Fruit fly (Drosophila melanogaster) whole organism, wandering third instar larva: ENCODE data around the gene Cyp12c1.

Experiments used
- Abd-B ChIP-seq: fragments of >200 bp; optimal IDR thresholded peaks from 2 replicates; lab custom pipeline; 2017; ENCODE audit warnings: missing biosample characterization, missing genetic modification characterization
- CG32264 ChIP-seq: fragments of 200-800 bp; sonication (Bioruptor generic); optimal IDR thresholded peaks from 2 replicates; lab custom pipeline; 2016; ENCODE audit warnings: missing biosample characterization, missing genetic modification characterization
- CG9705 ChIP-seq: fragments of 200-800 bp; sonication (Bioruptor generic); optimal IDR thresholded peaks from 2 replicates; lab custom pipeline; 2018; ENCODE audit warnings: missing biosample characterization, mild to moderate bottlenecking, missing genetic modification characterization
- CrebA ChIP-seq: fragments of 200-800 bp; sonication (Bioruptor generic); optimal IDR thresholded peaks from 2 replicates; lab custom pipeline; 2016; ENCODE audit warnings: missing biosample characterization, mild to moderate bottlenecking, missing genetic modification characterization, borderline replicate concordance
- Dfd ChIP-seq: fragments of >200 bp; optimal IDR thresholded peaks from 2 replicates; lab custom pipeline; 2017; ENCODE audit warnings: missing biosample characterization, missing genetic modification characterization
- GATAd ChIP-seq: sonication (Bioruptor generic); optimal IDR thresholded peaks from 2 replicates; lab custom pipeline; 2016; ENCODE audit warnings: missing biosample characterization, missing genetic modification characterization
- HLH106 ChIP-seq: fragments of 200-800 bp; optimal IDR thresholded peaks from 3 replicates; lab custom pipeline; 2019; ENCODE audit warnings: missing biosample characterization, mild to moderate bottlenecking, missing genetic modification characterization, moderate library complexity
- Hnf4 ChIP-seq: fragments of 200-800 bp; sonication (Bioruptor generic); optimal IDR thresholded peaks from 2 replicates; lab custom pipeline; 2016; ENCODE audit warnings: missing biosample characterization, mild to moderate bottlenecking, missing genetic modification characterization
- Hr78 ChIP-seq: fragments of >200 bp; optimal IDR thresholded peaks from 2 replicates; lab custom pipeline; 2017; ENCODE audit warnings: missing biosample characterization, missing genetic modification characterization
- Hr83 ChIP-seq: fragments of 200-300 bp; sonication (Bioruptor generic); optimal IDR thresholded peaks from 2 replicates; lab custom pipeline; 2016; ENCODE audit warnings: missing biosample characterization, mild to moderate bottlenecking, missing genetic modification characterization, moderate library complexity; ENCODE audit not compliant: poor library complexity, severe bottlenecking
- Jra ChIP-seq: sonication (Bioruptor generic); optimal IDR thresholded peaks from 2 replicates; lab custom pipeline; 2016; ENCODE audit warnings: missing biosample characterization, missing genetic modification characterization
- Mio ChIP-seq: sonication (Bioruptor generic); optimal IDR thresholded peaks from 2 replicates; lab custom pipeline; 2016; ENCODE audit warnings: missing biosample characterization, missing genetic modification characterization
- Myc ChIP-seq: fragments of >200 bp; optimal IDR thresholded peaks from 2 replicates; lab custom pipeline; 2017
- OdsH ChIP-seq: fragments of 200-800 bp; sonication (Bioruptor generic); optimal IDR thresholded peaks from 2 replicates; lab custom pipeline; 2016; ENCODE audit warnings: missing biosample characterization, mild to moderate bottlenecking, missing genetic modification characterization
- Rel ChIP-seq, 2 experiments: fragments of 200-800 bp; sonication (Bioruptor generic) in 1 of 2; optimal IDR thresholded peaks; 2 replicates in 1 of 2; 3 replicates in 1 of 2; lab custom pipeline; 2016 to 2019; ENCODE audit warnings: mild to moderate bottlenecking in 2 of 2, missing biosample characterization in 2 of 2, missing genetic modification characterization in 2 of 2, moderate library complexity in 1 of 2
- br ChIP-seq: fragments of 200-800 bp; sonication (Bioruptor generic); optimal IDR thresholded peaks from 2 replicates; lab custom pipeline; 2016; ENCODE audit warnings: missing biosample characterization, missing genetic modification characterization
- brk ChIP-seq: fragments of 200-800 bp; sonication (Bioruptor generic); optimal IDR thresholded peaks from 2 replicates; lab custom pipeline; 2016; ENCODE audit warnings: missing biosample characterization, mild to moderate bottlenecking, missing genetic modification characterization
- dl ChIP-seq, 2 experiments: fragments of 175-275, 200-275 bp in 1 of 2; fragments of 200-275 bp in 1 of 2; sonication (Bioruptor generic); optimal IDR thresholded peaks; lab custom pipeline; 2018; ENCODE audit warnings: mild to moderate bottlenecking in 2 of 2, missing biosample characterization in 2 of 2, missing genetic modification characterization in 2 of 2, moderate library complexity in 2 of 2; ENCODE audit not compliant: partially characterized antibody in 2 of 2, insufficient read depth in 1 of 2
- dmrt93B ChIP-seq: fragments of 200-800 bp; sonication (Bioruptor generic); optimal IDR thresholded peaks from 2 replicates; lab custom pipeline; 2018; ENCODE audit warnings: missing biosample characterization, mild to moderate bottlenecking, missing genetic modification characterization
- dsf ChIP-seq: sonication (Bioruptor generic); optimal IDR thresholded peaks from 2 replicates; lab custom pipeline; 2016; ENCODE audit warnings: missing biosample characterization, missing genetic modification characterization, borderline replicate concordance
- ey ChIP-seq: fragments of 200-800 bp; sonication (Bioruptor generic); optimal IDR thresholded peaks from 2 replicates; lab custom pipeline; 2016; ENCODE audit warnings: missing biosample characterization, missing genetic modification characterization
- foxo ChIP-seq, 2 experiments: fragments of 200-800 bp; sonication (Bioruptor generic); optimal IDR thresholded peaks; 2 replicates in 1 of 2; 3 replicates in 1 of 2; lab custom pipeline; 2016 to 2017; ENCODE audit warnings: missing biosample characterization in 2 of 2, missing genetic modification characterization in 2 of 2
- fru ChIP-seq: fragments of 200-800 bp; sonication (Bioruptor generic); optimal IDR thresholded peaks from 3 replicates; lab custom pipeline; 2016; ENCODE audit warnings: missing biosample characterization, mild to moderate bottlenecking, missing genetic modification characterization
- h ChIP-seq: fragments of 200-800 bp; sonication (Bioruptor generic); optimal IDR thresholded peaks from 3 replicates; lab custom pipeline; 2016; ENCODE audit warnings: missing biosample characterization, mild to moderate bottlenecking, missing genetic modification characterization
- jim ChIP-seq: fragments of 175-275, 200-325 bp; sonication (Bioruptor generic); optimal IDR thresholded peaks from 2 replicates; lab custom pipeline; 2016; ENCODE audit warnings: missing biosample characterization, mild to moderate bottlenecking, missing genetic modification characterization
- lola ChIP-seq: fragments of >200 bp; optimal IDR thresholded peaks from 2 replicates; lab custom pipeline; 2017; ENCODE audit warnings: missing biosample characterization, missing genetic modification characterization
- psq ChIP-seq: fragments of 200-800 bp; sonication (Bioruptor generic); optimal IDR thresholded peaks from 3 replicates; lab custom pipeline; 2017; ENCODE audit warnings: missing biosample characterization, mild to moderate bottlenecking, missing genetic modification characterization, moderate library complexity
- sage ChIP-seq: fragments of 200-800 bp; sonication (Bioruptor generic); optimal IDR thresholded peaks from 2 replicates; lab custom pipeline; 2016; ENCODE audit warnings: missing biosample characterization, mild to moderate bottlenecking, missing genetic modification characterization
- sv ChIP-seq: fragments of 200-800 bp; sonication (Bioruptor generic); optimal IDR thresholded peaks from 3 replicates; lab custom pipeline; 2016; ENCODE audit warnings: missing biosample characterization, missing genetic modification characterization
- tai ChIP-seq: sonication (Bioruptor generic); optimal IDR thresholded peaks from 2 replicates; lab custom pipeline; 2016; ENCODE audit warnings: missing biosample characterization, missing genetic modification characterization
- usp ChIP-seq: fragments of >200 bp; optimal IDR thresholded peaks from 2 replicates; lab custom pipeline; 2017; ENCODE audit warnings: missing biosample characterization, missing genetic modification characterization

Cyp12c1 gene

DNA sequence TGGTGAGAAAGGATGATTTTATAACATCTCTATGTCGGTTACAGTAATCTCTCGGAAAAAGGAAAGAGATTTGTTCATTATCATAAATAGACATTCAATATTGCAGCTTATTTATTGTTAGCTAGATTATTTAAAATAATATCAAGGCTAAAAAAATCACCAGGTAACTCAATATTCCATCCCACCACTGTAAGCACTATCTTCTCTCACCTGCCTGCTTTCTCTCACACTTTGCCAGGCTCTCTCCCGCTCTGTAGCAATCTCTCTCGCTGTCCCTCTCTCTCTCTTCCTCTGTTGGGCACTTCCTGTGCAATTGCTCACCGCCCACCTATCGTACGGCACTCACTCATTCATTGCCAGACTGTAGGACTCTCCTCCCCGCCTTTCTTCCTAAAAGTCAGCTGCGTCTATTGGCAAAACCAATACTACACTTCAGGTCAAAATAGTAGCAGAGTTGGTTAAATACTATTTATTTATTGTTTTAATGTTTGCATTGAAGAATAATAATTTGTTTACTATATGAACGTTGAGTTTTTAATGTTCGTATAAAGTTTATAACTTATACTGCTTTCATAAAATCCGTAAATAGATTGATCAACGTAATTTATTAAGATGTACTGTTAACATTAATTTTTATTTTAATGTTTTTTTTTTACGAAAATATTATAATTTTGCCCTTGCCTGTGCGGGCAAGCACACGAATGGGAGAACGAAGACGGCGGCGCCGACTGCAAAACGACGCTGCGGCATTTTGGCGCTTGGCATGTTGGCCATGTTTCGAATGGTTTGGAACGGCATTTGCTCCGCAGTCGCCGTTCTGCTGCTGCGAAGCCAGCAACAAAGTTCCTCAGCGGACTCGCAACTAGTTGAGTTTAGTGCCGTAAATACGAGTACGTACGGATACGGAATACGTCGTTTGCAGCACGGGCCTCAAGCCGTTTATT, 45.3 kb downstream of the Cyp12c1 start (continued):
- TF ChIP-seq tai (GFP tag; lab: Kevin White, UChicago) (peak; percentile 86), foxo (GFP tag; optimal IDR thresholded peaks at IDR 0.05; lab: Kevin White, UChicago) (peak; percentile 13 to 87), usp (GFP tag; lab: Kevin White, UChicago) (no peak), dsf (GFP tag; lab: Kevin White, UChicago) (peak; percentile 56), HLH106 (tag; lab: Kevin White, UChicago) (peak; percentile 88), fru (GFP tag; lab: Kevin White, UChicago) (peak; percentile 87), ey (GFP tag; lab: Kevin White, UChicago) (peak; percentile 95)
- TF ChIP-seq, all 38 proteins: peak for 30

DNA sequence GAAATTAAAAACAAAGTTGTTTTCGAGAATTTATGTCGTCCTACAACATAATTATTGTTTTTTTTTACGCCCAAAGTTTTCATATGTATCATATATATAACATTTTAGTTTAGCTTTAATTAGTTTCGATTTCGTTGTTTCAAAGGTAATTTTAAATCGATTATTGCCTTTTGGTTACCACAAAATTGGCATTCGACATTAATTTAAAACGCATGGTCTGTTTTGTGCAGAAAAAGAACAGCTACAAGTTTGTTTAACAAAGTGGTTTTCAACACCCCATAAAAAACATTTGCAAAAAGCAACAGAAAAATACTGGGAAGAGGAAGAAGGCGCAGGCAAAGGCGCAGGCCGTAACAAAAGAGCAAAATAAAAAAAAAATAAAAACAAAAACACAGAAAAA, 47.6 kb downstream of the Cyp12c1 start:
- no peak for TF ChIP-seq Hr78 (GFP tag; lab: Kevin White, UChicago)
- TF ChIP-seq, all 38 proteins: peak for 0

DNA sequence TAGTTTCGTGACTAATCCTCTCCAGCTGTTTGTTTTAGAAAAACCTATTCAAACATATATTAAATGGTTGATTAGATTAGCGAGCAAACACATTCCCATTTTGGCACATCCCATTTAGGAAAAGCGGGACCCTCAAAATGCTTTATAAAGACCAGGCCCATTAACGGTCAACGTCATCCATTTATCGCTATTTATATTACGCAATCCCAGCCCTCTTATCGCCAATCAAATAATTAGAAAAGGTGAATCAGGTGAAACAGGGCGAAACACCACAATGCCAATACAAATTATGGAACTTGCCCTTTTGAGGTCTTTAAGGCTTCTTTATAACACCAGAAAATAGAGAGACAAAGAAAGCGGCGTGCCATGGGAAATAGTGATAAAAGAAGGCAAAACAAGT, 48.1 kb downstream of the Cyp12c1 start:
- TF ChIP-seq Myc (lab: Kevin White, UChicago) (no peak), GATAd (GFP tag; lab: Kevin White, UChicago) (no peak), Hr78 (GFP tag; lab: Kevin White, UChicago) (no peak), lola (GFP tag; lab: Kevin White, UChicago) (no peak), CG9705 (GFP tag; lab: Kevin White, UChicago) (no peak), psq (GFP tag; lab: Kevin White, UChicago) (no peak), CG32264 (no peak), jim (GFP tag; lab: Kevin White, UChicago) (no peak), sv (no peak), HLH106 (tag; lab: Kevin White, UChicago) (no peak), br (GFP tag; lab: Kevin White, UChicago) (no peak), CrebA (no peak), Hr83 (GFP tag; lab: Kevin White, UChicago) (no peak), Mio (GFP tag; lab: Kevin White, UChicago) (no peak), h (no peak), brk (GFP tag; lab: Kevin White, UChicago) (no peak)
- TF ChIP-seq, all 38 proteins: peak for 0

DNA sequence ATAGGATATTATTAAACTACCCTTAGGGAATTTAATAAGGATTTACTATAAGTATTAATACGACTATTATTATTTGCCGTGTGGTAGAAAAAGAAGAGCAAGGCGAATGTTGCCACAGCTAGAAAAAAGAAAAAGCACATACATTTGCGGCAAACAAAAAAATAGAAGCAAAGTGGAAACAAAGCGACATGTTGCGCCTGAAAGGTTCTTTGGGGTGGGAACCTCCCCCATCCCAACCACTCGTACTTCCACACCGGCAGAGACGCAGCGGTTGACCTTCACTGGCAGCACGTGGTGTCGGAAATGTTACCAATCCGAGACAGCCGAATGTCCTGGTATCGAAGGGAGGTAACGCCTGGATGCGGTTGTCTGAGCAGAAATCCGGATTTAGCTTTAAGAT, 48.8 kb downstream of the Cyp12c1 start:
- TF ChIP-seq OdsH (GFP tag; lab: Kevin White, UChicago) (no peak), Mio (GFP tag; lab: Kevin White, UChicago) (no peak), psq (GFP tag; lab: Kevin White, UChicago) (no peak), Hr78 (GFP tag; lab: Kevin White, UChicago) (no peak), foxo (GFP tag; optimal IDR thresholded peaks at IDR 0.05; lab: Kevin White, UChicago) (no peak), dmrt93B (GFP tag; lab: Kevin White, UChicago) (no peak), sv (no peak), jim (GFP tag; lab: Kevin White, UChicago) (no peak), Hnf4 (GFP tag; lab: Kevin White, UChicago) (no peak), Jra (GFP tag; lab: Kevin White, UChicago) (no peak), sage (GFP tag; lab: Kevin White, UChicago) (no peak), GATAd (GFP tag; lab: Kevin White, UChicago) (no peak), CG32264 (no peak), Dfd (GFP tag; lab: Kevin White, UChicago) (no peak), Rel (GFP tag; optimal IDR thresholded peaks at IDR 0.05; lab: Kevin White, UChicago) (no peak), Rel (tag; optimal IDR thresholded peaks at IDR 0.05; lab: Kevin White, UChicago) (no peak), usp (GFP tag; lab: Kevin White, UChicago) (no peak)

DNA sequence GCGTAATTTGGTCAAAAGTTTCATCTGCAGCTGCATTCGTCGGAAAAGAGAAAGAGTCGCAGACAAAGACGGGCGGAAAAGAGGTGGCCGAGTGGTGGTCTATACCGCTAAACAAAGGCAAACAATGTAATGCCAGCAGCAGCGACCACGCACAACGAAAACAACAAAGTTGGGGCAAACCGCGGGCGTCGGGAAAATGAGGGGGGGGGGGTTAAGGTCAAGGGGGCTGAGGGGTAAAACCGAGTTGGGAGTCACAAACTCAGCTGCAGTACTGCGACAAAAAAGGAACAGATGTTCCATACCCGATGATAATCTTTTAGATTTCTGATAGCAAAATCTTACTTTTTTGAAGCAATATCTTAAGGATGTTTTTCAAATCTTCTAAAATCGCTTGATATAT, 49.3 kb downstream of the Cyp12c1 start:
- TF ChIP-seq Abd-B (no peak), Hr83 (GFP tag; lab: Kevin White, UChicago) (no peak), brk (GFP tag; lab: Kevin White, UChicago) (no peak), sv (no peak), dl (GFP tag; optimal IDR thresholded peaks at IDR 0.05; lab: Kevin White, UChicago; ENCODE audit: insufficient read depth in 1 of 2, partially characterized antibody in 2 of 2) (no peak), h (no peak), CG9705 (GFP tag; lab: Kevin White, UChicago) (no peak), Dfd (GFP tag; lab: Kevin White, UChicago) (no peak)
